Comparison of ENCODE assay signal across 1 fruit fly cellular context in the genomic region with DNA sequence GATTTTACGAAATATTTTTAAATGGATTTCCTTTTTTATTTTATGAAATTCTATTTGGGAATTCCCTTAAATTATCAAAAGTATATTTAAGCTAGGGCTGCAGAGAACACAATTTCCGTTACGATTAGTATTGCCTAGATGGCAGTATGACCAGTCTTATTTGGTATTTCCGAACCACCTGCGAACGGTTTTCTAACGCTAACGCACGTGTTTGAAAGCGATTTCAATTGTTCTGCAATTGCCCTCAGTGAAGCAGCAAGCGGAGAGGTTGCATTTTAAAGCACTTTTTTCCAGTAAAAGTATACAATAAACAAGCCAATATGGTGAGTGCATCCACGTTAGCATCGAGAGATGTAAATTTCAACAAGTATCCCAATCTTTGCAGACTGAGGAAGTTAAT.
TF ChIP-seq lines count a peak whose summit lies in the region.

A gene (plus strand): TSS at position 177 of the 400 bp plus-strand sequence.

TF ChIP-seq in whole organism, embryonic, 481 proteins besides CTCF, POLR2A, EP300 and RAD21 (continued from another document):
- TF ChIP-seq dimm (GFP tag; IDR thresholded peaks at IDR 0.05; lab: Robert Waterston, UW) (no peak), en (GFP tag; optimal IDR thresholded peaks at IDR 0.05; lab: Kevin White, UChicago) (no peak), amos (GFP tag; IDR thresholded peaks at IDR 0.05; lab: Robert Waterston, UW; ENCODE audit: partially characterized antibody) (peak; percentile 51; the same call in 1 of the 2 replicates), trem (tag; optimal IDR thresholded peaks at IDR 0.05; lab: Kevin White, UChicago) (peak; percentile 8), lola (GFP tag; optimal IDR thresholded peaks at IDR 0.05; lab: Kevin White, UChicago) (no peak), CG4617 (GFP tag; optimal IDR thresholded peaks at IDR 0.05; lab: Kevin White, UChicago; ENCODE audit: borderline replicate concordance) (no peak), cwo (GFP tag; optimal IDR thresholded peaks at IDR 0.05; lab: Kevin White, UChicago) (peak; percentile 97), CG6813 (GFP tag; optimal IDR thresholded peaks at IDR 0.05; lab: Kevin White, UChicago) (no peak), CG16813 (GFP tag; IDR thresholded peaks at IDR 0.05; lab: Robert Waterston, UW; ENCODE audit: partially characterized antibody) (peak; percentile 25; the same call in 2 of the 3 replicates), gro (GFP tag; optimal IDR thresholded peaks at IDR 0.05; lab: Kevin White, UChicago) (no peak), sens (GFP tag; lab: Kevin White, UChicago) (peak; percentile 86), CG9797 (GFP tag; optimal IDR thresholded peaks at IDR 0.05; lab: Kevin White, UChicago) (peak; percentile 81), CG13123 (GFP tag; optimal IDR thresholded peaks at IDR 0.05; lab: Kevin White, UChicago) (no peak), NC2β (GFP tag; optimal IDR thresholded peaks at IDR 0.05; lab: Kevin White, UChicago) (peak; percentile 8), Deaf1 (tag; optimal IDR thresholded peaks at IDR 0.05; lab: Kevin White, UChicago) (no peak), slp2 (GFP tag; optimal IDR thresholded peaks at IDR 0.05; lab: Kevin White, UChicago) (no peak), CG14014 (GFP tag; IDR thresholded peaks at IDR 0.05; lab: Robert Waterston, UW) (no peak), ac (GFP tag; optimal IDR thresholded peaks at IDR 0.05; lab: Kevin White, UChicago) (peak; percentile 3), CG15269 (tag; optimal IDR thresholded peaks at IDR 0.05; lab: Kevin White, UChicago) (no peak), CG12236 (GFP tag; optimal IDR thresholded peaks at IDR 0.05; lab: Kevin White, UChicago) (no peak), Dll (GFP tag; IDR thresholded peaks at IDR 0.05; lab: Robert Waterston, UW; ENCODE audit: partially characterized antibody) (peak; percentile 53; the same call in 2 of the 4 replicates), E2f2 (GFP tag; IDR thresholded peaks at IDR 0.05; lab: Robert Waterston, UW) (peak; percentile 55), HLH54F (GFP tag; optimal IDR thresholded peaks at IDR 0.05; lab: Kevin White, UChicago) (no peak), CG18599 (GFP tag; optimal IDR thresholded peaks at IDR 0.05; lab: Kevin White, UChicago) (no peak), ssp (GFP tag; IDR thresholded peaks at IDR 0.05; lab: Robert Waterston, UW) (no peak), CG4360 (GFP tag; IDR thresholded peaks at IDR 0.05; lab: Robert Waterston, UW) (no peak), Fer3 (tag; optimal IDR thresholded peaks at IDR 0.05; lab: Kevin White, UChicago) (no peak), CG10366 (GFP tag; IDR thresholded peaks at IDR 0.05; lab: Robert Waterston, UW) (no peak), Myb (GFP tag; optimal IDR thresholded peaks at IDR 0.05; lab: Kevin White, UChicago) (peak; percentile 93), Mrtf (GFP tag; IDR thresholded peaks at IDR 0.05; lab: Robert Waterston, UW) (no peak), slbo (GFP tag; IDR thresholded peaks at IDR 0.05; lab: Robert Waterston, UW) (no peak), pzg (GFP tag; optimal IDR thresholded peaks at IDR 0.05; lab: Kevin White, UChicago) (peak; percentile 41), yki (optimal IDR thresholded peaks at IDR 0.05; lab: Kevin White, UChicago) (no peak), pan (optimal IDR thresholded peaks at IDR 0.05; lab: Kevin White, UChicago) (no peak), pan (GFP tag; optimal IDR thresholded peaks at IDR 0.05 in 1 of 2, IDR thresholded peaks at IDR 0.05 in 1 of 2) (no peak), BEAF-32 (GFP tag; optimal IDR thresholded peaks at IDR 0.05; lab: Kevin White, UChicago) (peak; percentile 74), Dp (GFP tag; optimal IDR thresholded peaks at IDR 0.05; lab: Kevin White, UChicago) (peak; percentile 52), CG10209 (GFP tag; optimal IDR thresholded peaks at IDR 0.05; lab: Kevin White, UChicago) (no peak), wdn (GFP tag; IDR thresholded peaks at IDR 0.05; lab: Robert Waterston, UW) (0 out of 2 replicates have a peak, but pooled peaks have one; percentile 15), CG11560 (tag; IDR thresholded peaks at IDR 0.05; lab: Robert Waterston, UW) (no peak), bbx (GFP tag; IDR thresholded peaks at IDR 0.05; lab: Robert Waterston, UW; ENCODE audit: partially characterized antibody) (peak; percentile 54; the same call in 1 of the 2 replicates), CG30431 (GFP tag; optimal IDR thresholded peaks at IDR 0.05; lab: Kevin White, UChicago) (no peak), Usf (GFP tag; optimal IDR thresholded peaks at IDR 0.05; lab: Kevin White, UChicago) (no peak), CG4854 (GFP tag; optimal IDR thresholded peaks at IDR 0.05; lab: Kevin White, UChicago) (no peak), CG8290 (GFP tag; optimal IDR thresholded peaks at IDR 0.05; lab: Kevin White, UChicago) (no peak), CG8290 (tag; optimal IDR thresholded peaks at IDR 0.05; lab: Kevin White, UChicago) (peak in 1 of 2 experiments; percentile 53), Lhr (GFP tag; optimal IDR thresholded peaks at IDR 0.05; lab: Kevin White, UChicago) (peak; percentile 31), D19A (tag; optimal IDR thresholded peaks at IDR 0.05; lab: Kevin White, UChicago) (no peak), dm (GFP tag; optimal IDR thresholded peaks at IDR 0.05; lab: Kevin White, UChicago) (peak; percentile 91), CG17568 (GFP tag; optimal IDR thresholded peaks at IDR 0.05; lab: Kevin White, UChicago) (no peak), Antp (GFP tag; optimal IDR thresholded peaks at IDR 0.05; lab: Kevin White, UChicago) (no peak), GATAe (GFP tag; conservative IDR thresholded peaks at IDR 0.05; lab: Robert Waterston, UW) (no peak), jing (GFP tag; optimal IDR thresholded peaks at IDR 0.05; lab: Kevin White, UChicago) (no peak), CG13287 (GFP tag; IDR thresholded peaks at IDR 0.05; lab: Robert Waterston, UW; ENCODE audit: partially characterized antibody) (peak; percentile 53), ftz-f1 (GFP tag; optimal IDR thresholded peaks at IDR 0.05; lab: Kevin White, UChicago) (no peak), schlank (tag; optimal IDR thresholded peaks at IDR 0.05; lab: Kevin White, UChicago) (no peak), CkIIα-i1 (GFP tag; IDR thresholded peaks at IDR 0.05; lab: Robert Waterston, UW) (no peak), CG14710 (tag; optimal IDR thresholded peaks at IDR 0.05; lab: Kevin White, UChicago) (peak; percentile 65), C15 (GFP tag; IDR thresholded peaks at IDR 0.05; lab: Robert Waterston, UW) (no peak), gfzf (GFP tag; optimal IDR thresholded peaks at IDR 0.05; lab: Kevin White, UChicago) (peak; percentile 81), Scr (GFP tag; IDR thresholded peaks at IDR 0.05; lab: Robert Waterston, UW; ENCODE audit: partially characterized antibody) (peak; percentile 48; the same call in 1 of the 2 replicates), dysf (GFP tag; IDR thresholded peaks at IDR 0.05; lab: Robert Waterston, UW) (no peak), mld (GFP tag; IDR thresholded peaks at IDR 0.05; lab: Robert Waterston, UW; ENCODE audit: partially characterized antibody) (no peak), CG8944 (GFP tag; optimal IDR thresholded peaks at IDR 0.05; lab: Kevin White, UChicago) (no peak), CG14860 (GFP tag; IDR thresholded peaks at IDR 0.05; lab: Robert Waterston, UW; ENCODE audit: partially characterized antibody) (no peak), HLH4C (GFP tag; IDR thresholded peaks at IDR 0.05; lab: Robert Waterston, UW; ENCODE audit: partially characterized antibody) (peak; percentile 20; the same call in 1 of the 3 replicates), CG7928 (GFP tag; optimal IDR thresholded peaks at IDR 0.05; lab: Kevin White, UChicago) (peak; percentile 89), CG2129 (GFP tag; IDR thresholded peaks at IDR 0.05; lab: Robert Waterston, UW; ENCODE audit: partially characterized antibody) (no peak), CG2199 (GFP tag; IDR thresholded peaks at IDR 0.05; lab: Robert Waterston, UW) (0 out of 3 replicates have a peak, but pooled peaks have one; percentile 33), CG8924 (tag; optimal IDR thresholded peaks at IDR 0.05; lab: Kevin White, UChicago) (no peak), CG9215 (GFP tag; IDR thresholded peaks at IDR 0.05; lab: Robert Waterston, UW) (no peak), nau (GFP tag; optimal IDR thresholded peaks at IDR 0.05; lab: Kevin White, UChicago) (no peak), MESR4 (GFP tag; optimal IDR thresholded peaks at IDR 0.05; lab: Kevin White, UChicago) (peak; percentile 73), ATbp (GFP tag; optimal IDR thresholded peaks at IDR 0.05; lab: Kevin White, UChicago) (no peak), Chrac-16 (GFP tag; optimal IDR thresholded peaks at IDR 0.05; lab: Kevin White, UChicago) (no peak), CG7357 (GFP tag; IDR thresholded peaks at IDR 0.05; lab: Robert Waterston, UW) (no peak), CG15514 (GFP tag; optimal IDR thresholded peaks at IDR 0.05; lab: Kevin White, UChicago) (peak; percentile 4), dan (GFP tag; IDR thresholded peaks at IDR 0.05; lab: Robert Waterston, UW) (no peak), CG15601 (tag; optimal IDR thresholded peaks at IDR 0.05; lab: Kevin White, UChicago) (no peak), hkb (optimal IDR thresholded peaks at IDR 0.05; lab: Kevin White, UChicago) (no peak), hkb (GFP tag; IDR thresholded peaks at IDR 0.05; lab: Robert Waterston, UW) (peak; percentile 36; the same call in 1 of the 2 replicates), CG30020 (tag; optimal IDR thresholded peaks at IDR 0.05; lab: Kevin White, UChicago) (no peak), lov (optimal IDR thresholded peaks at IDR 0.05; lab: Kevin White, UChicago) (no peak), lov (GFP tag; IDR thresholded peaks at IDR 0.05; lab: Robert Waterston, UW) (no peak), CG9817 (tag; optimal IDR thresholded peaks at IDR 0.05; lab: Kevin White, UChicago) (no peak), CG3163 (GFP tag; optimal IDR thresholded peaks at IDR 0.05; lab: Kevin White, UChicago) (no peak), ato (GFP tag; IDR thresholded peaks at IDR 0.05; lab: Robert Waterston, UW; ENCODE audit: partially characterized antibody) (0 out of 2 replicates have a peak, but pooled peaks have one; percentile 32), ci (GFP tag; IDR thresholded peaks at IDR 0.05; lab: Robert Waterston, UW) (peak; percentile 24; the same call in 1 of the 3 replicates), CG11247 (GFP tag; IDR thresholded peaks at IDR 0.05; lab: Robert Waterston, UW) (no peak), HHEX (GFP tag; optimal IDR thresholded peaks at IDR 0.05; lab: Kevin White, UChicago) (no peak), Max (GFP tag; optimal IDR thresholded peaks at IDR 0.05; lab: Kevin White, UChicago) (peak; percentile 62), Ets97D (GFP tag; optimal IDR thresholded peaks at IDR 0.05; lab: Kevin White, UChicago) (peak; percentile 44), CG34422 (GFP tag; IDR thresholded peaks at IDR 0.05; lab: Robert Waterston, UW) (peak; percentile 72), CG9609 (GFP tag; optimal IDR thresholded peaks at IDR 0.05; lab: Kevin White, UChicago) (no peak), Hmr (GFP tag; optimal IDR thresholded peaks at IDR 0.05; lab: Kevin White, UChicago) (peak; percentile 13), kah (GFP tag; optimal IDR thresholded peaks at IDR 0.05; lab: Kevin White, UChicago) (peak; percentile 30)
